Worm (Caenorhabditis elegans): ENCODE data around the gene ptp-2.

ptp-2 gene

ce11 chrII:5904252-5904651, 14.2 kb upstream of the ptp-2 start, which contains the start of gene tsp-18:
Gene tsp-18, plus strand, starts transcription at chrII:5904552.
- TF ChIP-seq eor-1 (tag; optimal IDR thresholded peaks at IDR 0.05) (no peak), nhr-237 (tag; optimal IDR thresholded peaks at IDR 0.05) (no peak), elt-3 (tag; optimal IDR thresholded peaks at IDR 0.05) (no peak), ama-1 (optimal IDR thresholded peaks at IDR 0.05) (no peak), nfya-1 (tag; optimal IDR thresholded peaks at IDR 0.05; ENCODE audit: insufficient read depth) (no peak), egl-27 (tag; optimal IDR thresholded peaks at IDR 0.05) (no peak), lsy-12 (tag; optimal IDR thresholded peaks at IDR 0.05) (no peak), nhr-11 (tag; optimal IDR thresholded peaks at IDR 0.05) (no peak), zag-1 (tag; optimal IDR thresholded peaks at IDR 0.05) (no peak), nhr-12 (tag; optimal IDR thresholded peaks at IDR 0.05) (no peak), unc-39 (tag; optimal IDR thresholded peaks at IDR 0.05) (no peak), mdl-1 (tag; optimal IDR thresholded peaks at IDR 0.05) (no peak), pha-4 (tag; optimal IDR thresholded peaks at IDR 0.05) (no peak), ZK546.5 (tag; optimal IDR thresholded peaks at IDR 0.05) (no peak), lin-15B (tag; optimal IDR thresholded peaks at IDR 0.05) (no peak), tbx-2 (tag; optimal IDR thresholded peaks at IDR 0.05) (no peak), nhr-67 (tag; optimal IDR thresholded peaks at IDR 0.05) (no peak), skn-1 (tag; optimal IDR thresholded peaks at IDR 0.05) (no peak)

- TF ChIP-seq elt-2 (tag; optimal IDR thresholded peaks at IDR 0.05), result no peak
- TF ChIP-seq jun-1 (tag; optimal IDR thresholded peaks at IDR 0.05), result no peak
- no peak for TF ChIP-seq nhr-25 (tag; optimal IDR thresholded peaks at IDR 0.05)
- no peak for TF ChIP-seq nhr-28 (tag; optimal IDR thresholded peaks at IDR 0.05)
- no peak for TF ChIP-seq tbx-2 (tag; optimal IDR thresholded peaks at IDR 0.05)
- no peak for TF ChIP-seq nfya-1 (tag; optimal IDR thresholded peaks at IDR 0.05; ENCODE audit: insufficient read depth)
- no peak for TF ChIP-seq aly-2 (tag; optimal IDR thresholded peaks at IDR 0.05)
- no peak for TF ChIP-seq nhr-77 (tag; optimal IDR thresholded peaks at IDR 0.05)
- TF ChIP-seq skn-1 (tag; optimal IDR thresholded peaks at IDR 0.05), result no peak
- TF ChIP-seq nhr-237 (tag; optimal IDR thresholded peaks at IDR 0.05), result no peak
- TF ChIP-seq sea-2 (GFP tag; optimal IDR thresholded peaks at IDR 0.05), result no peak
- no peak for TF ChIP-seq ZK546.5 (tag; optimal IDR thresholded peaks at IDR 0.05)
- TF ChIP-seq fos-1 (tag; optimal IDR thresholded peaks at IDR 0.05), result no peak
- TF ChIP-seq ztf-11 (tag; optimal IDR thresholded peaks at IDR 0.05), result no peak
Measured at ce11 chrII:5906274-5906673, 12.2 kb upstream of the ptp-2 start, which contains the start of gene F59G1.8. Gene F59G1.8, plus strand, starts transcription at chrII:5906566.

DNA sequence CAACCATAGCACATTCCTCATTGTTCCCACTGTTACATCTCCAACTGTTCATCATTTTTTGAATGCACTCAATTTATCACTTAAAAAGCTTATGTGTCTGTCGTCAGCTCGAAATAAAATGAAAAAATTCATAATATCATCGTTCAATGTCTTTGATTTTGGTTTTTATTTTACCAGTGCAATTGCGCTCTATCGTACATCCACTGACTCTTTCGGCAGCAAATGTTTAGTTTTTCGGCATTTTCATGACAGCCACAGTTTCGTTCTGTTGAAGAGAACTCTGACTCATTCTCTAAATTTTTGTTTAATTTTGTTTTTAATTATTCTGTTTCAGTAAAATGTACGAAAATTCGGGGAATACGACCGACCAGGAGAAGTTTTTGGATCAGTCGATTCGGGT, 11.0 kb upstream of the ptp-2 start, which contains the start of gene vps-35:
TSS of gene vps-35 (plus strand) at position 335 of the 400 bp plus-strand sequence.
- no peak for TF ChIP-seq zag-1 (tag; optimal IDR thresholded peaks at IDR 0.05)
- no peak for TF ChIP-seq ama-1 (optimal IDR thresholded peaks at IDR 0.05)
- TF ChIP-seq sea-2 (GFP tag; optimal IDR thresholded peaks at IDR 0.05), result no peak
- no peak for TF ChIP-seq unc-62 (GFP tag; optimal IDR thresholded peaks at IDR 0.05)
- TF ChIP-seq nhr-11 (tag; optimal IDR thresholded peaks at IDR 0.05), result no peak
- no peak for TF ChIP-seq R02D3.7 (tag; optimal IDR thresholded peaks at IDR 0.05)
- no peak for TF ChIP-seq egl-5 (tag; optimal IDR thresholded peaks at IDR 0.05)
- TF ChIP-seq ceh-28 (tag; optimal IDR thresholded peaks at IDR 0.05), result no peak
- peak; percentile 78 for TF ChIP-seq pha-4 (tag; optimal IDR thresholded peaks at IDR 0.05)
- TF ChIP-seq nhr-28 (tag; optimal IDR thresholded peaks at IDR 0.05), result no peak
- peak; percentile 40 for TF ChIP-seq pqm-1 (tag; optimal IDR thresholded peaks at IDR 0.05)
- TF ChIP-seq elt-3 (tag; optimal IDR thresholded peaks at IDR 0.05), result no peak
- no peak for TF ChIP-seq daf-12 (tag; optimal IDR thresholded peaks at IDR 0.05)
- TF ChIP-seq lin-15B (tag; optimal IDR thresholded peaks at IDR 0.05), result peak; percentile 46
- no peak for TF ChIP-seq ztf-4 (tag; optimal IDR thresholded peaks at IDR 0.05)
- TF ChIP-seq elt-1 (tag; optimal IDR thresholded peaks at IDR 0.05), result no peak
- peak; percentile 42 for TF ChIP-seq nfya-1 (tag; optimal IDR thresholded peaks at IDR 0.05; ENCODE audit: insufficient read depth)
- TF ChIP-seq elt-2 (tag; optimal IDR thresholded peaks at IDR 0.05), result peak; percentile 12
- no peak for TF ChIP-seq nhr-23 (tag; optimal IDR thresholded peaks at IDR 0.05)
- no peak for TF ChIP-seq nhr-67 (tag; optimal IDR thresholded peaks at IDR 0.05)
- no peak for TF ChIP-seq egl-27 (tag; optimal IDR thresholded peaks at IDR 0.05)
- TF ChIP-seq skn-1 (tag; optimal IDR thresholded peaks at IDR 0.05), result peak; percentile 73
- TF ChIP-seq snpc-4 (tag; optimal IDR thresholded peaks at IDR 0.05), result peak; percentile 22
- TF ChIP-seq nhr-25 (tag; optimal IDR thresholded peaks at IDR 0.05), result peak; percentile 29
- TF ChIP-seq mml-1 (tag; optimal IDR thresholded peaks at IDR 0.05), result no peak
- TF ChIP-seq nhr-12 (tag; optimal IDR thresholded peaks at IDR 0.05), result no peak
- TF ChIP-seq fkh-2 (tag; optimal IDR thresholded peaks at IDR 0.05), result no peak
- TF ChIP-seq eor-1 (tag; optimal IDR thresholded peaks at IDR 0.05), result no peak
- no peak for TF ChIP-seq nhr-76 (tag; optimal IDR thresholded peaks at IDR 0.05)
- TF ChIP-seq lsy-12 (tag; optimal IDR thresholded peaks at IDR 0.05), result no peak
- no peak for TF ChIP-seq jun-1 (tag; optimal IDR thresholded peaks at IDR 0.05)
- no peak for TF ChIP-seq lin-39 (tag; optimal IDR thresholded peaks at IDR 0.05)
- TF ChIP-seq ceh-9 (tag; optimal IDR thresholded peaks at IDR 0.05), result no peak
- no peak for TF ChIP-seq nhr-237 (tag; optimal IDR thresholded peaks at IDR 0.05)
- no peak for TF ChIP-seq unc-39 (tag; optimal IDR thresholded peaks at IDR 0.05)

Measured in whole organism, L3 larva.